Worm (Caenorhabditis elegans): ENCODE results near the gene Y57G11C.1147.

The Y57G11C.1147 gene

DNA sequence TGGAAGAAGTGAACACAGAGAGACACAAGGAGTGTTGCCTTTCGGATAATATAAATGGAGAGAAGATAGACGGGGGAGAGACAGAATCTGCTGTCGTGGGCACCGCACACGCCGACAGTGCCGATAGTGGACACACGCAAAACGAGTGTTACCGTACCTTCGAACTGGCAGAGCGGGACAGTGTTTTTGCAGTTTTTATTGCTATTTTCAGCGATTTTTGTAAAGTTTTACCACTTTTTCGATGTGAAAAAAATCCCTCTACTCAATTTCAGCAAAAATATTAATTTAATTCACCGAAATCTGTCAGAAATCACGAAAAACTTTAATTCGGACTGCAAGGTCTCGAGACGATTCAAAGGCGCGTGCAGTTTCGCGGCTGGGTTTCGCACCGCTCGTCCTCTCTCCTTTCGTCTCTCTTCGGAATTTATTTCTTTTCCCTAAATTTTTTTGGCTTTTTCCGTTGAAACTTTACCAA is 27.6 kb upstream of the Y57G11C.1147 start, which contains the start of gene sec-61.A (continued):
- TF ChIP-seq bed-2 (GFP tag; IDR thresholded peaks at IDR 0.05), result no peak
- TF ChIP-seq ceh-58 (GFP tag; IDR thresholded peaks at IDR 0.05), result no peak
- TF ChIP-seq K12H6.12 (tag; optimal IDR thresholded peaks at IDR 0.05), result peak; percentile 74
- no peak for TF ChIP-seq cebp-1 (GFP tag; IDR thresholded peaks at IDR 0.05)
- peak; percentile 66 for TF ChIP-seq cebp-1 (tag; optimal IDR thresholded peaks at IDR 0.05)
- TF ChIP-seq ama-1 (optimal IDR thresholded peaks at IDR 0.05), result no peak
- no peak for TF ChIP-seq ama-1 (GFP tag; optimal IDR thresholded peaks at IDR 0.05)
- TF ChIP-seq madf-10 (tag; optimal IDR thresholded peaks at IDR 0.05), result peak; percentile 46
- peak; percentile 70 for TF ChIP-seq lin-54 (GFP tag; optimal IDR thresholded peaks at IDR 0.05)
- peak; percentile 70 for TF ChIP-seq tbp1 (GFP tag; optimal IDR thresholded peaks at IDR 0.05)
- TF ChIP-seq efl-1 (GFP tag; optimal IDR thresholded peaks at IDR 0.05), result peak; percentile 35
- peak; percentile 72; the same call in 1 of the 2 replicates for TF ChIP-seq ekl-4 (GFP tag; IDR thresholded peaks at IDR 0.05)
- peak; percentile 50 for TF ChIP-seq hmg-1.2 (GFP tag; IDR thresholded peaks at IDR 0.05)
- TF ChIP-seq atf-7 (tag; optimal IDR thresholded peaks at IDR 0.05), result peak; percentile 45
- TF ChIP-seq somi-1 (GFP tag; optimal IDR thresholded peaks at IDR 0.05), result no peak
- 0 out of 2 replicates have a peak, but pooled peaks have one; percentile 27 for TF ChIP-seq B0336.3 (GFP tag; IDR thresholded peaks at IDR 0.05)
- TF ChIP-seq zfh-2 (GFP tag; conservative IDR thresholded peaks at IDR 0.05), result peak; percentile 3; the same call in 1 of the 2 replicates
- TF ChIP-seq nfya-2 (GFP tag; IDR thresholded peaks at IDR 0.05), result no peak
- no peak for TF ChIP-seq lag-1 (GFP tag; IDR thresholded peaks at IDR 0.05)
- TF ChIP-seq lir-1 (GFP tag; conservative IDR thresholded peaks at IDR 0.05), result no peak
- TF ChIP-seq B0035.1 (tag; optimal IDR thresholded peaks at IDR 0.05), result no peak
- peak; percentile 75 for TF ChIP-seq F23B12.7 (tag; optimal IDR thresholded peaks at IDR 0.05; ENCODE audit: insufficient read depth)
- peak; percentile 20 for TF ChIP-seq ztf-26 (tag; optimal IDR thresholded peaks at IDR 0.05)
- TF ChIP-seq nfyb-1 (GFP tag; IDR thresholded peaks at IDR 0.05), result peak; percentile 83
- TF ChIP-seq lin-40 (tag; optimal IDR thresholded peaks at IDR 0.05), result peak; percentile 86
- no peak for TF ChIP-seq ceh-100 (GFP tag; IDR thresholded peaks at IDR 0.05)
- TF ChIP-seq attf-6 (GFP tag; IDR thresholded peaks at IDR 0.05), result peak; percentile 89
- no peak for TF ChIP-seq F57C9.4 (tag; optimal IDR thresholded peaks at IDR 0.05)
- TF ChIP-seq nhr-90 (tag; optimal IDR thresholded peaks at IDR 0.05), result peak; percentile 55
- TF ChIP-seq dox-1 (GFP tag; IDR thresholded peaks at IDR 0.05), result peak; percentile 92
- 0 out of 2 replicates have a peak, but pooled peaks have one; percentile 8 for TF ChIP-seq egrh-3 (GFP tag; IDR thresholded peaks at IDR 0.05)
- TF ChIP-seq repo-1 (tag; optimal IDR thresholded peaks at IDR 0.05), result peak; percentile 43
- peak in 1 of 3 experiments; percentile 24 for TF ChIP-seq lin-35 (GFP tag; optimal IDR thresholded peaks at IDR 0.05)
- peak; percentile 100 for TF ChIP-seq let-607 (tag; optimal IDR thresholded peaks at IDR 0.05)
- TF ChIP-seq snpc-4 (GFP tag; optimal IDR thresholded peaks at IDR 0.05), result peak; percentile 89
- peak; percentile 65 to 95 (median 86) for TF ChIP-seq snpc-4 (tag; optimal IDR thresholded peaks at IDR 0.05)
- no peak for TF ChIP-seq C06A6.2 (GFP tag; conservative IDR thresholded peaks at IDR 0.05)
- peak; percentile 94 for TF ChIP-seq lsl-1 (GFP tag; optimal IDR thresholded peaks at IDR 0.05)
- TF ChIP-seq xnd-1 (tag; optimal IDR thresholded peaks at IDR 0.05), result peak; percentile 56
- no peak for TF ChIP-seq ceh-79 (tag; optimal IDR thresholded peaks at IDR 0.05)
- peak; percentile 77 for TF ChIP-seq tlf-1 (GFP tag; optimal IDR thresholded peaks at IDR 0.05)
- peak; percentile 27 for TF ChIP-seq snpc-3.4 (tag; optimal IDR thresholded peaks at IDR 0.05)
- TF ChIP-seq F37B4.10 (GFP tag; IDR thresholded peaks at IDR 0.05), result no peak
- 0 out of 2 replicates have a peak, but pooled peaks have one; percentile 38 for TF ChIP-seq Y67H2A.10 (GFP tag; conservative IDR thresholded peaks at IDR 0.05)
- TF ChIP-seq ztf-3 (GFP tag; optimal IDR thresholded peaks at IDR 0.05), result no peak
- TF ChIP-seq F33H1.4 (GFP tag; IDR thresholded peaks at IDR 0.05), result peak; percentile 95
- no peak for TF ChIP-seq Y56A3A.18 (GFP tag; IDR thresholded peaks at IDR 0.05)
- peak; percentile 64 for TF ChIP-seq madf-6 (GFP tag; IDR thresholded peaks at IDR 0.05)
- no peak for TF ChIP-seq sdz-38 (tag; optimal IDR thresholded peaks at IDR 0.05)

Measured in whole organism, young adult.